Worm (Caenorhabditis elegans) whole organism, L4/young adult: ENCODE data around the gene R08E5.1.

Experiments
- W03F9.2 ChIP-seq: fragments of 150-350 bp; optimal IDR thresholded peaks from 2 replicates; lab custom pipeline; 2014; ENCODE audit warnings: missing biosample characterization, missing genetic modification characterization
- dao-5 ChIP-seq: sonication (generic microtip); optimal IDR thresholded peaks from 2 replicates; lab custom pipeline; 2016; ENCODE audit warnings: missing genotype, missing genetic modification characterization, moderate library complexity, missing compliant biosample characterization
- him-1 ChIP-seq: sonication (generic microtip); optimal IDR thresholded peaks from 2 replicates; lab custom pipeline; 2016; ENCODE audit warnings: missing genotype, missing genetic modification reagents, missing genetic modification characterization, missing compliant biosample characterization

- TF ChIP-seq him-1 (tag; lab: Kevin White, UChicago) (no peak), W03F9.2 (tag; lab: Kevin White, UChicago) (no peak), dao-5 (tag; lab: Kevin White, UChicago) (no peak)
Measured at ce11 chrV:3799737-3800136, 28.4 kb upstream of the R08E5.1 start.
